Fruit fly (Drosophila melanogaster) whole organism: ENCODE data around the gene Ccn.

ENCODE experiments used
- CG8478 ChIP-seq: fragments of >200 bp; optimal IDR thresholded peaks from 2 replicates; lab custom pipeline; 2018; ENCODE audit warnings: inconsistent platforms
- usp ChIP-seq: fragments of >200 bp; optimal IDR thresholded peaks from 2 replicates; lab custom pipeline; 2017; ENCODE audit warnings: missing biosample characterization, missing genetic modification characterization, mixed read lengths

dm6 chr3L:17750488-17750887 is 60.7 kb downstream of the Ccn start, which contains the start of gene Adgf-B:
- TF ChIP-seq usp (GFP tag; lab: Kevin White, UChicago) (no peak), CG8478 (no peak)
